Worm (Caenorhabditis elegans) whole organism, early embryonic: ENCODE data around the gene ZK285.2.

ENCODE experiments used
- B0310.2 ChIP-seq: sonication (generic microtip); optimal IDR thresholded peaks from 2 replicates; lab custom pipeline; 2016; ENCODE audit warnings: mild to moderate bottlenecking, missing genetic modification characterization, missing compliant biosample characterization
- aly-1 ChIP-seq: sonication (generic microtip); optimal IDR thresholded peaks from 2 replicates; lab custom pipeline; 2016; ENCODE audit warnings: missing genetic modification characterization, missing compliant biosample characterization
- ama-1 ChIP-seq: fragments of 150-350 bp; optimal IDR thresholded peaks from 2 replicates; lab custom pipeline; 2014
- ets-7 ChIP-seq: sonication (generic microtip); optimal IDR thresholded peaks from 2 replicates; lab custom pipeline; 2016; ENCODE audit warnings: missing genotype, missing genetic modification characterization, missing compliant biosample characterization
- flt-1 ChIP-seq: fragments of 200-800 bp; sonication (Bioruptor generic); IDR thresholded peaks from 2 replicates; pipeline ENCODE4 v1.3.6; 2022; ENCODE audit warnings: missing genetic modification characterization, missing compliant biosample characterization
- scrt-1 ChIP-seq: fragments of 200-800 bp; sonication (Bioruptor generic); IDR thresholded peaks from 2 replicates; pipeline ENCODE4 v1.3.6; 2022; ENCODE audit warnings: missing genetic modification characterization, missing compliant biosample characterization
- tbx-37 ChIP-seq: fragments of 200-800 bp; sonication (Bioruptor generic); conservative IDR thresholded peaks from 2 replicates; pipeline ENCODE4 v1.3.6; 2022; ENCODE audit warnings: missing genetic modification reagents, missing genetic modification characterization, missing compliant biosample characterization

- TF ChIP-seq aly-1: no peak
- no peak for TF ChIP-seq ama-1 (lab: Kevin White, UChicago)
- TF ChIP-seq flt-1: no peak
- no peak for TF ChIP-seq ets-7 (tag; lab: Kevin White, UChicago)
- no peak for TF ChIP-seq scrt-1 (GFP tag; lab: Robert Waterston, UW)
- no peak for TF ChIP-seq tbx-37 (GFP tag; lab: Robert Waterston, UW)
- TF ChIP-seq B0310.2: no peak
These were observed 15.3 kb downstream of the ZK285.2 start, which contains the start of gene fbxa-100 for ce11 chrV:16061993-16062392.
